Fruit fly (Drosophila melanogaster) whole organism: ENCODE results near the gene her.

Source experiments
- CG8478 ChIP-seq: fragments of >200 bp; optimal IDR thresholded peaks from 2 replicates; lab custom pipeline; 2018; ENCODE audit warnings: inconsistent platforms
- psq ChIP-seq: fragments of >200 bp; optimal IDR thresholded peaks from 2 replicates; lab custom pipeline; 2017
- usp ChIP-seq: fragments of >200 bp; optimal IDR thresholded peaks from 2 replicates; lab custom pipeline; 2017; ENCODE audit warnings: missing biosample characterization, missing genetic modification characterization, mixed read lengths

DNA sequence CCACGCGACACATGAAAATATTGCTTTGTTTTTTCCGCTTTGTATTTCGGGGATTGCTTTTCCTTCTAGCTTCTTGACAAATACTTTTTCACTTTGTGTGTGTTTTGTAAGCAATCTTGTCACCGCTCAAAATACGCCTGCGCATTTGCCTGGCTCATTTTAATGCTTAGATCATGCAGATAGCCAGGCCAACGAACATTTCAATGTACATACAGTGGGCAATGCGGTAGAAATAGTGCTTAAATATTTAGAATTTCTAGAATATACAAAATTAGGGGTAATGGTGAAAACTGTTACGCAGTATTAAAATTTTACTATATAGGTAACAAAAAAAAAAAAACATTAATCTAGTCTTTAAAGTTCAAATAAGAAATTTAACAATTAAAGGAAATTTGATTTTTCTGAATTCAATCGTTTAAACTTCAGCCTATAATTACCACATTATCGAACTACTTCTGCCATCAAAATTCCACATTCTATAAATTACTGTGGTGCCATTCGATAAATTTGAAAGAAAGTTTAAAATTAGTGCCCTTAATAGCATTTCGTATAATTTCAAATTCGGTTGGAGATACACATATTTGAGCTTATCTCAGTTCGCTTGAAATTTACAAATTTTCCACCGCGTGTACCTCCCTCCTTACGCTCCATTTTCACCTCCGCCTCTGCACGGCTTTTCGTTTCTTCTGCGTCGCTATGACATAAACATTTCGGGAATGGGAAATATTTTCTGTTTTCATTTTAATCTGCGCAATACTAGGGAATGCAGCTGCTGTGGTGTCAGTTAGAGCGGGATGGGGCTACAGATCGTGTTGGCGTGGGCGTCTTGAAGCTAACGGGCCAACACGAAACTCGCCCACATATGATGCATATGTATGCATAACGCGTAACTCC lies 30.1 kb downstream of the her start:
- TF ChIP-seq usp (GFP tag; lab: Kevin White, UChicago) (no peak), psq (lab: Kevin White, UChicago) (no peak), CG8478 (lab: Kevin White, UChicago) (no peak)
